Fruit fly (Drosophila melanogaster): ENCODE data around the gene CG34161.

dm6 chr2L:10548814-10549423, 32.6 kb downstream of the CG34161 start:
- TF ChIP-seq CG8478 (optimal IDR thresholded peaks at IDR 0.05), result no peak
- no peak for TF ChIP-seq CTCF (optimal IDR thresholded peaks at IDR 0.05)
